Fruit fly (Drosophila melanogaster): ENCODE measurements around the gene CG17224.

Gene CG17224

DNA sequence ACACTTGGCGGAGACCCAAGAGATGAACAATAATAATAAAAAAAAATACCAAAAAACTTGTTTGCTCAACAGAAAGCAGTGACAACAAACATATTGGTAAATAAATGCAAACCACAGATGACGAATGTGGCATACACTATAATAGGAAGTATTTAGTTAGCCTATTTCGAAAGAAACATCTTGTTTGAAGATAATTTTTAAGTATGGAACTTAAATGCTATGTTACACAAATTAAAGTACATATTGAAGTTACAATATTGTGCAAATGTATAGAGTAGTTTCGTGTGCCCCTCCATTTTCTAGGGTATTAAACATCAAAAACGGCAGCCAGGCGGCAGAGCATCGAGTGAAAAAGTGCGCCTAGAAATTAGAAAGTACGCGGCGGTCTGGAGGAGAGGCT lies 14.7 kb downstream of the CG17224 start:
- TF ChIP-seq pan (optimal IDR thresholded peaks at IDR 0.05) (no peak), CG8478 (optimal IDR thresholded peaks at IDR 0.05) (no peak), EcR (GFP tag; optimal IDR thresholded peaks at IDR 0.05) (no peak), Dll (optimal IDR thresholded peaks at IDR 0.05) (no peak), psq (optimal IDR thresholded peaks at IDR 0.05) (no peak), usp (GFP tag; optimal IDR thresholded peaks at IDR 0.05) (no peak)

- TF ChIP-seq pan (optimal IDR thresholded peaks at IDR 0.05) (no peak), Dll (optimal IDR thresholded peaks at IDR 0.05) (no peak), EcR (GFP tag; optimal IDR thresholded peaks at IDR 0.05) (no peak), psq (optimal IDR thresholded peaks at IDR 0.05) (no peak), CG8478 (optimal IDR thresholded peaks at IDR 0.05) (no peak), usp (GFP tag; optimal IDR thresholded peaks at IDR 0.05) (no peak)
Observed at dm6 chr2L:3001953-3002352, 16.2 kb downstream of the CG17224 start.

dm6 chr2L:3000517-3000934 lies 17.6 kb downstream of the CG17224 start:
- TF ChIP-seq EcR (GFP tag; optimal IDR thresholded peaks at IDR 0.05) = no peak
- no peak for TF ChIP-seq CG8478 (optimal IDR thresholded peaks at IDR 0.05)
- no peak for TF ChIP-seq pan (optimal IDR thresholded peaks at IDR 0.05)
- TF ChIP-seq usp (GFP tag; optimal IDR thresholded peaks at IDR 0.05) = no peak
- no peak for TF ChIP-seq psq (optimal IDR thresholded peaks at IDR 0.05)
- no peak for TF ChIP-seq Dll (optimal IDR thresholded peaks at IDR 0.05)

DNA sequence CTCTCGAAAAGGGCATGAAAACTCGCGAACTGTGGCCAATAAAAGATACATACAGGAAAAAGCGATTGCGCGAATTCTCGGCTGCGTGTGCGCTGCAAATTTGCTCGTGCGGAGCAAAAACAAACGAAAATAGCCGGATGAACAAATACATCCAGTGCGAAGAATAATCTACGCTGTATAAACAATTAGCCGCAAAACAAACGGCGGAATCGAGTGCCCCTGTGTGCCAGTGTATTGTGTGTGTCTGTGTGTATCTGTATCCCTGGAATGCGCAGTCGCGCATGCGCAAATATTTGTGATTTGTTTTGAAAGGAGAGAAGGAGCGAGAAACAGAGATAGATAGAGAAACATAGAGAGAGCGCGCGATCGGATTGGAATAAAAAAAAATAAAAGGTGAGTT lies 18.5 kb downstream of the CG17224 start:
- TF ChIP-seq usp (GFP tag; optimal IDR thresholded peaks at IDR 0.05) (no peak), Dll (optimal IDR thresholded peaks at IDR 0.05) (no peak), EcR (GFP tag; optimal IDR thresholded peaks at IDR 0.05) (no peak), psq (optimal IDR thresholded peaks at IDR 0.05) (no peak), pan (optimal IDR thresholded peaks at IDR 0.05) (no peak), CG8478 (optimal IDR thresholded peaks at IDR 0.05) (no peak)

DNA sequence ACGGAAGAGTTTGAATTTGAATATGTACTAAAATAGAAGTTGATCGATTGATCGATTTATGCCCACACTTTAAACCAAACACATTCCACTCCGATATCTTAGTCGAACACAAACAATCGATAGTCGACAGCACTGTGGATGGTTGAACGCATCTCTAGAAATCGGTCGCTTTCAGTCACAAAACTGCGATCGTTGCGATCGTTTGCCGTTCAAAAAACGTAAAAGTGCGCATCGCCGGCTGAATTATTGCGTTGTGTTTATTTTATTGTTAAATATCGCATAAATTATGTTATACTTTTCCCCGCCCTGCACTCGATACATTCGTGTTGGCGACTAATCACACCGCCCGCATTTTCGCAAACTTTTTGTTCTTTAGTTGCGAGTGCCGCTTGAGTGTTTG lies 19.0 kb downstream of the CG17224 start, which contains the start of gene Ccdc85:
TSS of gene Ccdc85 (plus strand) at position 174 of the 400 bp plus-strand sequence.
- TF ChIP-seq psq (optimal IDR thresholded peaks at IDR 0.05) = no peak
- TF ChIP-seq Dll (optimal IDR thresholded peaks at IDR 0.05) = no peak
- TF ChIP-seq EcR (GFP tag; optimal IDR thresholded peaks at IDR 0.05) = no peak
- TF ChIP-seq CG8478 (optimal IDR thresholded peaks at IDR 0.05) = no peak
- no peak for TF ChIP-seq pan (optimal IDR thresholded peaks at IDR 0.05)
- no peak for TF ChIP-seq usp (GFP tag; optimal IDR thresholded peaks at IDR 0.05)

DNA sequence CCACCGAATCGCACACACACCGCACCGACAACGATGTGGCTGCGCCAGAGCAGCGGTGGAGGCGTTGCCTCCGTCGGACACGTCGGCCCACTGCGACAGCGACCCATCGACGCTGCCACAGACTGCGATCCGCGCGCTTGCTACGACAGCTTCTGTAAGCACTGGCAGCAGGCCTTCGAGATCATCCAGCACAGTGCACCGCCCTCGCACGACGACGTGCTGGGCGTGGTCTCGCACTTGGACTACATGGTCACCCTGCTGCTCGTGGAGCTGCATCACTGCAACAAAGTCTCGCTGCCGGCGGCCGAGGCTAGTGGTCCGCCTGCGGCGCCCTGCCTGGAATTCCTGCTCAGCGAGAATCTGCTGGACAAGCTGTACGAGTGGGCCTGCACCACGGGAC lies 24.4 kb downstream of the CG17224 start:
- no peak for TF ChIP-seq Dll (optimal IDR thresholded peaks at IDR 0.05)
- no peak for TF ChIP-seq EcR (GFP tag; optimal IDR thresholded peaks at IDR 0.05)
- TF ChIP-seq psq (optimal IDR thresholded peaks at IDR 0.05) = no peak
- no peak for TF ChIP-seq pan (optimal IDR thresholded peaks at IDR 0.05)
- TF ChIP-seq CG8478 (optimal IDR thresholded peaks at IDR 0.05) = no peak
- no peak for TF ChIP-seq usp (GFP tag; optimal IDR thresholded peaks at IDR 0.05)

- TF ChIP-seq usp (GFP tag; optimal IDR thresholded peaks at IDR 0.05) (no peak), CG8478 (optimal IDR thresholded peaks at IDR 0.05) (peak; percentile 11)
Observed at dm6 chr2L:2993236-2993635, 24.9 kb downstream of the CG17224 start.

dm6 chr2L:2992664-2993174 lies 25.4 kb downstream of the CG17224 start, which contains the start of the genes okr and CG3558:
okr (minus strand) TSS chr2L:2992759.
CG3558 (plus strand) TSS chr2L:2992870.
- TF ChIP-seq CG8478 (optimal IDR thresholded peaks at IDR 0.05) (no peak), pan (optimal IDR thresholded peaks at IDR 0.05) (no peak), Dll (optimal IDR thresholded peaks at IDR 0.05) (no peak), usp (GFP tag; optimal IDR thresholded peaks at IDR 0.05) (no peak), psq (optimal IDR thresholded peaks at IDR 0.05) (no peak), EcR (GFP tag; optimal IDR thresholded peaks at IDR 0.05) (no peak)

dm6 chr2L:2987681-2988381 lies 30.3 kb downstream of the CG17224 start, which contains the start of the genes Chd1 and Bem46:
Chd1 (minus strand) TSS chr2L:2987723.
Bem46 (plus strand) TSS chr2L:2988116.
- TF ChIP-seq EcR (GFP tag; optimal IDR thresholded peaks at IDR 0.05) (no peak), usp (GFP tag; optimal IDR thresholded peaks at IDR 0.05) (no peak), pan (optimal IDR thresholded peaks at IDR 0.05) (no peak), psq (optimal IDR thresholded peaks at IDR 0.05) (no peak), Dll (optimal IDR thresholded peaks at IDR 0.05) (no peak), CG8478 (optimal IDR thresholded peaks at IDR 0.05) (no peak)

DNA sequence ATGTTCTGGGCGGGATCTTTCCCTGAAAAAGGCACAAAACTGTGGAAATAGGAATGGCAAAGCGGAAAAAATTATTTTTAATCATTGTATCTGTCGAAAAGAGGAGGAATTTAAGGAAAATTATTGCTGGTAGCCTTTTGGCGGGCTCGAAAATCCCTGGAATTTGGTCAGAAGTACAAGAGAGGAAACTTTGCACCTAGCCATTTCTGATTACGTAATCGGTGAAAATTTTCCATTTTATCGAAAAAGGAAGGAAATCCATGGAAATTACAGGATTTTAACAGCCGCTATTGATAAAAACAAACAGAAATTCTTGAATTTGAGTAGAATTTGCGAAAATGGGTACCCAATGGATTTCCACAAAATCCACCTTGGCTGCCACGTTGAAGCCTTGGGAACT lies 31.3 kb downstream of the CG17224 start:
- TF ChIP-seq usp (GFP tag; optimal IDR thresholded peaks at IDR 0.05) (no peak), EcR (GFP tag; optimal IDR thresholded peaks at IDR 0.05) (no peak), pan (optimal IDR thresholded peaks at IDR 0.05) (no peak), Dll (optimal IDR thresholded peaks at IDR 0.05) (no peak), CG8478 (optimal IDR thresholded peaks at IDR 0.05) (no peak), psq (optimal IDR thresholded peaks at IDR 0.05) (no peak)

- TF ChIP-seq CG8478 (optimal IDR thresholded peaks at IDR 0.05) (no peak), usp (GFP tag; optimal IDR thresholded peaks at IDR 0.05) (no peak), Dll (optimal IDR thresholded peaks at IDR 0.05) (no peak), psq (optimal IDR thresholded peaks at IDR 0.05) (no peak), pan (optimal IDR thresholded peaks at IDR 0.05) (no peak)
Observed at dm6 chr2L:2979091-2979490, 39.0 kb downstream of the CG17224 start, which contains the start of gene CG9643. CG9643 (minus strand) TSS chr2L:2979288.

- TF ChIP-seq Dll (optimal IDR thresholded peaks at IDR 0.05) = no peak
- TF ChIP-seq usp (GFP tag; optimal IDR thresholded peaks at IDR 0.05) = no peak
- TF ChIP-seq psq (optimal IDR thresholded peaks at IDR 0.05) = no peak
- no peak for TF ChIP-seq pan (optimal IDR thresholded peaks at IDR 0.05)
- no peak for TF ChIP-seq CG8478 (optimal IDR thresholded peaks at IDR 0.05)
- TF ChIP-seq EcR (GFP tag; optimal IDR thresholded peaks at IDR 0.05) = no peak
Observed at dm6 chr2L:2976829-2977228, 41.3 kb downstream of the CG17224 start, which contains the start of the genes CG9641 and CG3165. CG9641 (minus strand) TSS chr2L:2976862. CG3165 (plus strand) TSS chr2L:2977122.
